Worm (Caenorhabditis elegans): ENCODE results near the gene set-9.

The set-9 gene

DNA sequence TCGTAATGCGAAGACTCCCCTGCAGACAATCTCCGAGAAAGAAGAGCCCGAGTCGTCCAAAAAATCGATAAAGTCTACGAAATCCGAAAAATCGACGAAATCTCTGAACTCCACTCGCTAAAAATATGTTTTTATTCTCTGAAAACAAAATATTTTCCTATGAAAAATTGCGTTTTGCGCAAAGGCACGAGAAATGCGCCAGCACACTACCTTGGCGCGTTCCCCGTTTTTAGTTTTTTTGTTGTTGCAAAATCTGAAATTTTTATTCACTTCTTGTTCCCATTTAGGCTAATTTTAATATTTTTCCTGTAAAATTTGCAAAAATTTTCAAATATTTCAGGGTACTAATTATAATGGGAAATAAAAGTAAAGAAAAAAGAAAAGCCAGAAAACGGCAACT lies 52.8 kb downstream of the set-9 start, which contains the start of gene F55F10.1 (continued):
- no peak for TF ChIP-seq php-3 (GFP tag; IDR thresholded peaks at IDR 0.05)
- TF ChIP-seq rbr-2 (tag; optimal IDR thresholded peaks at IDR 0.05): peak; percentile 39
- peak; percentile 47 for TF ChIP-seq aha-1 (tag)
- no peak for TF ChIP-seq gei-8 (GFP tag; optimal IDR thresholded peaks at IDR 0.05)
- TF ChIP-seq egl-27 (tag; optimal IDR thresholded peaks at IDR 0.05): no peak
- no peak for TF ChIP-seq saeg-2 (GFP tag; IDR thresholded peaks at IDR 0.05)
- TF ChIP-seq nhr-28 (tag; optimal IDR thresholded peaks at IDR 0.05): no peak
- TF ChIP-seq dpl-1 (GFP tag; optimal IDR thresholded peaks at IDR 0.05): peak; percentile 79
- peak in 1 of 2 experiments; percentile 12 for TF ChIP-seq unc-62 (GFP tag; optimal IDR thresholded peaks at IDR 0.05 in 1 of 2)
- TF ChIP-seq unc-62 (tag; optimal IDR thresholded peaks at IDR 0.05): no peak
- TF ChIP-seq mes-2 (tag; optimal IDR thresholded peaks at IDR 0.05; ENCODE audit: poor library complexity, severe bottlenecking): peak; percentile 82
- TF ChIP-seq nhr-6 (tag; optimal IDR thresholded peaks at IDR 0.05): peak; percentile 33
- TF ChIP-seq T20F7.1 (GFP tag; optimal IDR thresholded peaks at IDR 0.05): no peak
- no peak for TF ChIP-seq unc-39 (tag; optimal IDR thresholded peaks at IDR 0.05)
- no peak for TF ChIP-seq tra-1 (GFP tag; IDR thresholded peaks at IDR 0.05)
